Fruit fly (Drosophila melanogaster) whole organism, adult: ENCODE measurements around the gene CG3223.

Experiments
- CG11617 ChIP-seq: fragments of 200-800 bp; sonication (Bioruptor generic); optimal IDR thresholded peaks from 2 replicates; lab custom pipeline; 2017; ENCODE audit warnings: mild to moderate bottlenecking, missing biosample characterization, missing genetic modification reagents, missing genetic modification characterization
- CG12768 ChIP-seq: fragments of 200-800 bp; sonication (Bioruptor generic); optimal IDR thresholded peaks from 2 replicates; lab custom pipeline; 2017; ENCODE audit warnings: missing biosample characterization, missing genetic modification characterization, mild to moderate bottlenecking, moderate library complexity, missing genetic modification reagents
- CG14711 ChIP-seq: fragments of 200-800 bp; sonication (Bioruptor generic); optimal IDR thresholded peaks from 2 replicates; lab custom pipeline; 2018; ENCODE audit warnings: missing biosample characterization, mild to moderate bottlenecking, missing genetic modification characterization, moderate library complexity
- CG1620 ChIP-seq: fragments of 200-800 bp; sonication (Bioruptor generic); optimal IDR thresholded peaks from 2 replicates; lab custom pipeline; 2016; ENCODE audit warnings: missing biosample characterization, missing genetic modification characterization
- CG33017 ChIP-seq: fragments of 200-800 bp; sonication (Bioruptor generic); optimal IDR thresholded peaks from 2 replicates; lab custom pipeline; 2018; ENCODE audit warnings: missing biosample characterization, mild to moderate bottlenecking, missing genetic modification characterization, moderate library complexity
- CG5204 ChIP-seq: fragments of 200-800 bp; sonication (Bioruptor generic); optimal IDR thresholded peaks from 2 replicates; lab custom pipeline; 2016; ENCODE audit warnings: missing biosample characterization, missing genetic modification characterization
- CG7045 ChIP-seq: fragments of 200-800 bp; sonication (Bioruptor generic); optimal IDR thresholded peaks from 2 replicates; lab custom pipeline; 2017; ENCODE audit warnings: missing biosample characterization, mild to moderate bottlenecking, missing genetic modification characterization
- CG7101 ChIP-seq: fragments of 200-800 bp; sonication (Bioruptor generic); optimal IDR thresholded peaks from 2 replicates; lab custom pipeline; 2018; ENCODE audit warnings: missing biosample characterization, mild to moderate bottlenecking, missing genetic modification characterization, moderate library complexity
- Clk ChIP-seq: fragments of 200-800 bp; sonication (Bioruptor generic); optimal IDR thresholded peaks from 2 replicates; lab custom pipeline; 2017; ENCODE audit warnings: missing biosample characterization, missing genetic modification characterization
- Crg-1 ChIP-seq: fragments of 200-800 bp; sonication (Bioruptor generic); optimal IDR thresholded peaks from 2 replicates; lab custom pipeline; 2016; ENCODE audit warnings: missing biosample characterization, missing genetic modification characterization
- Hr96 ChIP-seq: fragments of 200-800 bp; sonication (Bioruptor generic); optimal IDR thresholded peaks from 2 replicates; lab custom pipeline; 2016; ENCODE audit warnings: missing biosample characterization, missing genetic modification characterization
- Mnt ChIP-seq: fragments of 200-800 bp; sonication (Bioruptor generic); optimal IDR thresholded peaks from 2 replicates; lab custom pipeline; 2016; ENCODE audit warnings: missing biosample characterization, mild to moderate bottlenecking, missing genetic modification characterization
- bab1 ChIP-seq: fragments of 200-800 bp; sonication (Bioruptor generic); optimal IDR thresholded peaks from 3 replicates; lab custom pipeline; 2019; ENCODE audit warnings: missing biosample characterization, mild to moderate bottlenecking, missing genetic modification characterization, moderate library complexity
- cic ChIP-seq: fragments of 200-800 bp; sonication (Bioruptor generic); optimal IDR thresholded peaks from 2 replicates; lab custom pipeline; 2017; ENCODE audit warnings: missing biosample characterization, mild to moderate bottlenecking, missing genetic modification characterization, moderate library complexity
- cnc ChIP-seq, 2 experiments: fragments of >200 bp; optimal IDR thresholded peaks; 2 replicates each; lab custom pipeline; 2017
- kay ChIP-seq: fragments of 200-800 bp; sonication (Bioruptor generic); peaks from one replicate; lab custom pipeline; 2016; ENCODE audit warnings: missing biosample characterization, missing genetic modification characterization, borderline replicate concordance
- ovo ChIP-seq: fragments of 200-800 bp; sonication (Bioruptor generic); optimal IDR thresholded peaks from 2 replicates; lab custom pipeline; 2016; ENCODE audit warnings: missing biosample characterization, missing genetic modification characterization
- pad ChIP-seq: fragments of 200-800 bp; sonication (Bioruptor generic); optimal IDR thresholded peaks from 3 replicates; lab custom pipeline; 2017; ENCODE audit warnings: missing biosample characterization, missing genetic modification characterization, mild to moderate bottlenecking, moderate library complexity, missing genetic modification reagents
- tj ChIP-seq: fragments of 200-800 bp; sonication (Bioruptor generic); optimal IDR thresholded peaks from 3 replicates; lab custom pipeline; 2017; ENCODE audit warnings: missing biosample characterization, mild to moderate bottlenecking, missing genetic modification characterization, moderate library complexity
- toe ChIP-seq: fragments of 200-800 bp; sonication (Bioruptor generic); optimal IDR thresholded peaks from 2 replicates; lab custom pipeline; 2016; ENCODE audit warnings: missing biosample characterization, missing genetic modification characterization

Gene CG3223

DNA sequence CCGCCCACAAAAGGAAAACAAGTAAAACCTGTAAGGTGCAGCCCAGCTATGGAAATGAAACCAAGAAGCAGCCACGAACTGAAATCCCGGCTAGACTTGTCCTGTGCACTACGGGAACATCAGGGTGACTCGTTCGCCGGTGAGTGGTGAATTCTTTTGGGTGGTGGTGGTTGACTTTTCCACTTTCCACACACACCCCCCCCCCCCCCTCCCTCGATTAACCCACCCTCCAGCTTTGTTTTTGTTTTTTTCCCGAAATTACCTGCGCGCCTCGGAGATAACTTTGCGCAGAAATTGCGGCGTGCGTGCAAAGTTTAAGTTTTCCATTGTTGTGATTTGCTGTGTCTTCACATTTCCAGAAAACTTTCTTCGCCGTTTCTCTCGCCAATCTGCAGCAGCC lies 17.3 kb downstream of the CG3223 start:
- no peak for TF ChIP-seq CG33017 (tag; lab: Kevin White, UChicago)
- no peak for TF ChIP-seq toe (GFP tag; lab: Kevin White, UChicago)
- TF ChIP-seq tj: no peak
- TF ChIP-seq CG11617 (GFP tag; lab: Kevin White, UChicago): no peak
- no peak for TF ChIP-seq Hr96 (GFP tag; lab: Kevin White, UChicago)
- TF ChIP-seq cic (GFP tag; lab: Kevin White, UChicago): no peak
- TF ChIP-seq CG12768 (GFP tag; lab: Kevin White, UChicago): no peak
- no peak for TF ChIP-seq Clk
- TF ChIP-seq pad (GFP tag; lab: Kevin White, UChicago): no peak

DNA sequence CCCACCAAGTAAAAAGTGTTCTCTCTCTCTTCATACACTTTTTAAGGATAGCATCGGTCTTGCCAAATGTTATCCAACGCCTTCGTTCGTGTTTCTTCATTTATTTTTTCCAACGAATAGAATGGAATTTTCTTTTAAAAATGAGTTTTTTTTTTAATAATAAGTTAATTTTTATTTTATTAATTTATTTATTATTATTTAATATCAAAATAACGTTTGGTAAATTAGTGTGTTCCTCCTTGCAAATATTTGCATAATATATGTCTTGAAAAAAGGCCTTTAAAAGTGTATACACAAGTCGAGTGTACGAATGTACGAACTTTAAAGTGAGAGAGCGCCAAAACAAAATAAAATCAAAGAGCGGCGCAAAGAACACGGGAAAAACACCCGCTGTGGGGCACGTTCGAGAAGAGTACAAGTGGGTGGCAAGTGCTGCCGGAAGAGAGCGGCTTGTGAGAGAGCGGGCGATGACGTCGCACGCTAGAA lies 18.0 kb downstream of the CG3223 start:
- peak; percentile 68 for TF ChIP-seq CG7101 (tag; lab: Kevin White, UChicago)
- peak; percentile 57 for TF ChIP-seq CG7045 (GFP tag; lab: Kevin White, UChicago)
- no peak for TF ChIP-seq CG14711 (tag; lab: Kevin White, UChicago)
- no peak for TF ChIP-seq kay
- no peak for TF ChIP-seq CG1620
- TF ChIP-seq CG11617 (GFP tag; lab: Kevin White, UChicago): peak; percentile 71
- TF ChIP-seq Mnt (GFP tag; lab: Kevin White, UChicago): no peak
- TF ChIP-seq CG12768 (GFP tag; lab: Kevin White, UChicago): peak; percentile 42
- TF ChIP-seq CG33017 (tag; lab: Kevin White, UChicago): peak; percentile 81
- no peak for TF ChIP-seq ovo (GFP tag; lab: Kevin White, UChicago)
- TF ChIP-seq bab1: peak; percentile 13
- TF ChIP-seq Hr96 (GFP tag; lab: Kevin White, UChicago): no peak
- TF ChIP-seq pad (GFP tag; lab: Kevin White, UChicago): peak; percentile 1
- no peak for TF ChIP-seq toe (GFP tag; lab: Kevin White, UChicago)
- TF ChIP-seq Crg-1 (GFP tag; lab: Kevin White, UChicago): no peak
- no peak for TF ChIP-seq cnc (optimal IDR thresholded peaks at IDR 0.05; lab: Kevin White, UChicago)
- no peak for TF ChIP-seq Clk
- TF ChIP-seq CG5204 (GFP tag; lab: Kevin White, UChicago): no peak
- peak; percentile 35 for TF ChIP-seq tj
- no peak for TF ChIP-seq cic (GFP tag; lab: Kevin White, UChicago)

DNA sequence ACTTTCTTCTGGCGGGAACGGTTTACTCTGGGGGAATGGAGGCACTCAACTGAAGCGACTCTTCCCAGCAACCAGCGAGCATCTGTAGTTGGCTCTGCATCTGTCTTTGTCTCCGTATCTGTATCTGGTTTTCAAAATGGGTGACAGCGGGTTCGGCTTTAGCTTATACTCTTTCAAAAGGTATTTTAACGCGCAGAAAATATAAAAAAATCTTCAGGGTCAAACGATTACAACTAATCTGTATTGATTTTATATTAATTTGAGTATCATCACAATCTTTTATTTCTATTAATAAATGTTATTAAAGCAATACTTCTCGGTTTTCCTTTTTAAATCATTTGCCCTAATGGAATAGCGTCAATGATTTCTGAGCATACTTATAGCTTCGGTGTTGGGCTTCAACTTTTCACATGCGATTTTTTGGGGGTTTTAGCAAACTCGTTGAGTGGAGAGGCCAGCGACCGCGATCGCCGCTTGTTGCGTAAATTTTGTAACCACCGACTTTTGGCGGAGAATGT lies 20.4 kb downstream of the CG3223 start, which contains the start of gene ImpE3:
TSS of gene ImpE3 (minus strand) at position 51 of the 518 bp plus-strand sequence.
- TF ChIP-seq toe (GFP tag; lab: Kevin White, UChicago) (no peak), kay (no peak), CG1620 (no peak), CG11617 (GFP tag; lab: Kevin White, UChicago) (no peak), tj (no peak), Clk (no peak), CG14711 (tag; lab: Kevin White, UChicago) (no peak), Hr96 (GFP tag; lab: Kevin White, UChicago) (no peak), CG7101 (tag; lab: Kevin White, UChicago) (no peak), cnc (optimal IDR thresholded peaks at IDR 0.05; lab: Kevin White, UChicago) (no peak), Mnt (GFP tag; lab: Kevin White, UChicago) (no peak)

DNA sequence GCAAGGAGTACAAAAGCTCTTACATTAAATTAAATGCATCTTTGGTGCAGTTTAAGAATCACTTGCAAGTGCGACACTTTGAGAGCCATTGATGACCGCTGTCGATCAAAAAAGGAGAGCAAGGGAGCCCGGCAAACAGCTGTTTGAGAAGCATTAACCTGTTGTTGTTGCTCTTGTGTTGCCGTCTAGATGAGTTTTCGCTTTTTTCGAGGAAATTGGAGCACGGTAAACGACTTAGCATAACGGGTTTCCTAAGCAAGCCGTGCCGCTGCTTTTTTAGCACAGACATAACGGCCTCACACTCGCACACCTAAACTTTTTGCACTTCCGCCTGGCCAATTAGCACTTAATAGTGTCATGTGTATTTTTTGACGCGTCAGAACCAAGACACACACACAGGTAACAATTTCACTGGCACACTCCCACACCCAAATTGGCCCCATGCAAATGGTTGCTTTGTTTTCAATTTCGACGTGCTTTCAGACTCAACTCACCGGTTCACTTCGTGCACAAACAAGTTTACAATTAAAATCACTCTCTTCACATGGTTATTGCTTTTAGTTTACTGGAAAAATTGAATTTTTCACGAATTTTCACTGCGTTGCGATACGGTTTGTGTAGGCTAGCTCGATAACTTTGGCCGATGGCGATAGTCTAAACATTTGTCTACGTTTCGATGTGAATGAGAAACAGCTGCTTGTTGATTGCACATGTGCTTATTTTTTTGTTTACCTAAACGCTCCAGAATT lies 21.1 kb downstream of the CG3223 start, which contains the start of the genes CG10903 and CG2747:
TSS of gene CG10903 (plus strand) at position 261 of the 749 bp plus-strand sequence.
TSS of gene CG2747 (minus strand) at position 640 of the 749 bp plus-strand sequence.
- peak; percentile 65 for TF ChIP-seq CG11617 (GFP tag; lab: Kevin White, UChicago)
- peak; percentile 62 for TF ChIP-seq cic (GFP tag; lab: Kevin White, UChicago)
- no peak for TF ChIP-seq Clk
- TF ChIP-seq CG7101 (tag; lab: Kevin White, UChicago): no peak
- TF ChIP-seq tj: peak; percentile 60
- no peak for TF ChIP-seq CG7045 (GFP tag; lab: Kevin White, UChicago)
- peak; percentile 22 for TF ChIP-seq Crg-1 (GFP tag; lab: Kevin White, UChicago)
- TF ChIP-seq CG33017 (tag; lab: Kevin White, UChicago): no peak
- TF ChIP-seq bab1: peak; percentile 56
- TF ChIP-seq cnc (optimal IDR thresholded peaks at IDR 0.05; lab: Kevin White, UChicago): no peak
- peak; percentile 2 for TF ChIP-seq CG14711 (tag; lab: Kevin White, UChicago)
- TF ChIP-seq CG5204 (GFP tag; lab: Kevin White, UChicago): no peak
- peak; percentile 99 for TF ChIP-seq Mnt (GFP tag; lab: Kevin White, UChicago)
- no peak for TF ChIP-seq CG12768 (GFP tag; lab: Kevin White, UChicago)
- TF ChIP-seq ovo (GFP tag; lab: Kevin White, UChicago): peak; percentile 64
- peak; percentile 95 for TF ChIP-seq kay
- TF ChIP-seq toe (GFP tag; lab: Kevin White, UChicago): peak; percentile 13
- peak; percentile 15 for TF ChIP-seq pad (GFP tag; lab: Kevin White, UChicago)
- TF ChIP-seq Hr96 (GFP tag; lab: Kevin White, UChicago): no peak
- peak; percentile 2 for TF ChIP-seq CG1620

DNA sequence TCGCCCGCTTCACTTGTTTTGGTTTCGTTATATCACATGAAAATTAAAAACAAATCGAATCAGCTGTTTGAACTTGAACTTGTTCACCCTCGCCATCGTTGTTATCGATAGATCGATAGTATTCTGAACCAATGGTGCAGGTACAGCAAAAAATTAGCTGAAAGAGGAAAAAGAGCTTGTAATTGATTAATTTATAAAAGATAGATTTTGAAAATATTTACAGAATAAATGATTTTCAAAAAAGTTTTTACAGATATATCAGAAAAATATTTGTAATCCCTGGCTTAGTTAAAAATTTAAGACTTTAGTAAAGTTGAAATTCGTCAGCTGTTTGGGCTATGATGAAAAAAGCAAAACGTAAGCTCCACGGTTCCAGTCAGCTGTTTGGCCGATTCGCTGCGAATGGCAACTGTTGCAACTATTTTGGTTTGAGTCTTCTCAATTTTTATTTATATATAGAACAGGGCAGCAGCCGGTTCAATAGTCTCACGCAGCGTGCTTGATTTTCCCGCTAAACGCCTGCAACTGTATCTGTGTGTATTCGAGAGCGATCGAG lies 23.8 kb downstream of the CG3223 start, which contains the start of the genes CG11035 and unc-45:
TSS of gene CG11035 (minus strand) at position 87 of the 556 bp plus-strand sequence.
TSS of gene unc-45 (plus strand) at position 379 of the 556 bp plus-strand sequence.
- peak; percentile 18 for TF ChIP-seq pad (GFP tag; lab: Kevin White, UChicago)
- TF ChIP-seq CG5204 (GFP tag; lab: Kevin White, UChicago): no peak
- peak; percentile 63 for TF ChIP-seq CG11617 (GFP tag; lab: Kevin White, UChicago)
- no peak for TF ChIP-seq Hr96 (GFP tag; lab: Kevin White, UChicago)
- TF ChIP-seq CG7045 (GFP tag; lab: Kevin White, UChicago): peak; percentile 51
- TF ChIP-seq Crg-1 (GFP tag; lab: Kevin White, UChicago): peak; percentile 28
- TF ChIP-seq cic (GFP tag; lab: Kevin White, UChicago): peak; percentile 10
- peak; percentile 29 for TF ChIP-seq CG33017 (tag; lab: Kevin White, UChicago)
- no peak for TF ChIP-seq ovo (GFP tag; lab: Kevin White, UChicago)
- no peak for TF ChIP-seq cnc (optimal IDR thresholded peaks at IDR 0.05; lab: Kevin White, UChicago)
- TF ChIP-seq tj: peak; percentile 64
- TF ChIP-seq CG7101 (tag; lab: Kevin White, UChicago): peak; percentile 33
- peak; percentile 62 for TF ChIP-seq Mnt (GFP tag; lab: Kevin White, UChicago)
- peak; percentile 79 for TF ChIP-seq toe (GFP tag; lab: Kevin White, UChicago)
- no peak for TF ChIP-seq Clk
- peak; percentile 53 for TF ChIP-seq CG14711 (tag; lab: Kevin White, UChicago)
- TF ChIP-seq CG12768 (GFP tag; lab: Kevin White, UChicago): no peak
- peak; percentile 14 for TF ChIP-seq CG1620
- TF ChIP-seq kay: peak; percentile 98
- TF ChIP-seq bab1: peak; percentile 70
